Fruit fly (Drosophila melanogaster) whole organism, wandering third instar larva: ENCODE data around the gene eIF3d1.

ENCODE experiments used
- Abd-B ChIP-seq: fragments of >200 bp; optimal IDR thresholded peaks from 2 replicates; lab custom pipeline; 2017; ENCODE audit warnings: missing biosample characterization, missing genetic modification characterization
- CG32264 ChIP-seq: fragments of 200-800 bp; sonication (Bioruptor generic); optimal IDR thresholded peaks from 2 replicates; lab custom pipeline; 2016; ENCODE audit warnings: missing biosample characterization, missing genetic modification characterization
- CG9705 ChIP-seq: fragments of 200-800 bp; sonication (Bioruptor generic); optimal IDR thresholded peaks from 2 replicates; lab custom pipeline; 2018; ENCODE audit warnings: missing biosample characterization, mild to moderate bottlenecking, missing genetic modification characterization
- Dfd ChIP-seq: fragments of >200 bp; optimal IDR thresholded peaks from 2 replicates; lab custom pipeline; 2017; ENCODE audit warnings: missing biosample characterization, missing genetic modification characterization
- Dif ChIP-seq: fragments of 200-275, 200-300 bp; sonication (Bioruptor generic); optimal IDR thresholded peaks from 2 replicates; lab custom pipeline; 2018; ENCODE audit warnings: missing biosample characterization, missing genetic modification characterization; ENCODE audit not compliant: partially characterized antibody
- HLH106 ChIP-seq: fragments of 200-800 bp; optimal IDR thresholded peaks from 3 replicates; lab custom pipeline; 2019; ENCODE audit warnings: missing biosample characterization, mild to moderate bottlenecking, missing genetic modification characterization, moderate library complexity
- Hnf4 ChIP-seq: fragments of 200-800 bp; sonication (Bioruptor generic); optimal IDR thresholded peaks from 2 replicates; lab custom pipeline; 2016; ENCODE audit warnings: missing biosample characterization, mild to moderate bottlenecking, missing genetic modification characterization
- Hr78 ChIP-seq: fragments of >200 bp; optimal IDR thresholded peaks from 2 replicates; lab custom pipeline; 2017; ENCODE audit warnings: missing biosample characterization, missing genetic modification characterization
- Hr83 ChIP-seq: fragments of 200-300 bp; sonication (Bioruptor generic); optimal IDR thresholded peaks from 2 replicates; lab custom pipeline; 2016; ENCODE audit warnings: missing biosample characterization, mild to moderate bottlenecking, missing genetic modification characterization, moderate library complexity; ENCODE audit not compliant: poor library complexity, severe bottlenecking
- Jra ChIP-seq: sonication (Bioruptor generic); optimal IDR thresholded peaks from 2 replicates; lab custom pipeline; 2016; ENCODE audit warnings: missing biosample characterization, missing genetic modification characterization
- Mio ChIP-seq: sonication (Bioruptor generic); optimal IDR thresholded peaks from 2 replicates; lab custom pipeline; 2016; ENCODE audit warnings: missing biosample characterization, missing genetic modification characterization
- Myc ChIP-seq: fragments of >200 bp; optimal IDR thresholded peaks from 2 replicates; lab custom pipeline; 2017
- OdsH ChIP-seq: fragments of 200-800 bp; sonication (Bioruptor generic); optimal IDR thresholded peaks from 2 replicates; lab custom pipeline; 2016; ENCODE audit warnings: missing biosample characterization, mild to moderate bottlenecking, missing genetic modification characterization
- Rel ChIP-seq, 2 experiments: fragments of 200-800 bp; sonication (Bioruptor generic) in 1 of 2; optimal IDR thresholded peaks; 2 replicates in 1 of 2; 3 replicates in 1 of 2; lab custom pipeline; 2016 to 2019; ENCODE audit warnings: mild to moderate bottlenecking in 2 of 2, missing biosample characterization in 2 of 2, missing genetic modification characterization in 2 of 2, moderate library complexity in 1 of 2
- Sp1 ChIP-seq: fragments of 200-800 bp; sonication (Bioruptor generic); optimal IDR thresholded peaks from 3 replicates; lab custom pipeline; 2019; ENCODE audit warnings: missing biosample characterization, mild to moderate bottlenecking, missing genetic modification characterization, moderate library complexity
- Vsx2 ChIP-seq: fragments of 200-300, 225-300 bp; sonication (Bioruptor generic); optimal IDR thresholded peaks from 2 replicates; lab custom pipeline; 2018; ENCODE audit warnings: missing biosample characterization, missing genetic modification characterization; ENCODE audit not compliant: partially characterized antibody
- br ChIP-seq: fragments of 200-800 bp; sonication (Bioruptor generic); optimal IDR thresholded peaks from 2 replicates; lab custom pipeline; 2016; ENCODE audit warnings: missing biosample characterization, missing genetic modification characterization
- brk ChIP-seq: fragments of 200-800 bp; sonication (Bioruptor generic); optimal IDR thresholded peaks from 2 replicates; lab custom pipeline; 2016; ENCODE audit warnings: missing biosample characterization, mild to moderate bottlenecking, missing genetic modification characterization
- dl ChIP-seq, 2 experiments: fragments of 175-275, 200-275 bp in 1 of 2; fragments of 200-275 bp in 1 of 2; sonication (Bioruptor generic); optimal IDR thresholded peaks; lab custom pipeline; 2018; ENCODE audit warnings: mild to moderate bottlenecking in 2 of 2, missing biosample characterization in 2 of 2, missing genetic modification characterization in 2 of 2, moderate library complexity in 2 of 2; ENCODE audit not compliant: partially characterized antibody in 2 of 2, insufficient read depth in 1 of 2
- dmrt93B ChIP-seq: fragments of 200-800 bp; sonication (Bioruptor generic); optimal IDR thresholded peaks from 2 replicates; lab custom pipeline; 2018; ENCODE audit warnings: missing biosample characterization, mild to moderate bottlenecking, missing genetic modification characterization
- dsf ChIP-seq: sonication (Bioruptor generic); optimal IDR thresholded peaks from 2 replicates; lab custom pipeline; 2016; ENCODE audit warnings: missing biosample characterization, missing genetic modification characterization, borderline replicate concordance
- ey ChIP-seq: fragments of 200-800 bp; sonication (Bioruptor generic); optimal IDR thresholded peaks from 2 replicates; lab custom pipeline; 2016; ENCODE audit warnings: missing biosample characterization, missing genetic modification characterization
- foxo ChIP-seq, 2 experiments: fragments of 200-800 bp; sonication (Bioruptor generic); optimal IDR thresholded peaks; 2 replicates in 1 of 2; 3 replicates in 1 of 2; lab custom pipeline; 2016 to 2017; ENCODE audit warnings: missing biosample characterization in 2 of 2, missing genetic modification characterization in 2 of 2
- fru ChIP-seq: fragments of 200-800 bp; sonication (Bioruptor generic); optimal IDR thresholded peaks from 3 replicates; lab custom pipeline; 2016; ENCODE audit warnings: missing biosample characterization, mild to moderate bottlenecking, missing genetic modification characterization
- h ChIP-seq: fragments of 200-800 bp; sonication (Bioruptor generic); optimal IDR thresholded peaks from 3 replicates; lab custom pipeline; 2016; ENCODE audit warnings: missing biosample characterization, mild to moderate bottlenecking, missing genetic modification characterization
- jim ChIP-seq: fragments of 175-275, 200-325 bp; sonication (Bioruptor generic); optimal IDR thresholded peaks from 2 replicates; lab custom pipeline; 2016; ENCODE audit warnings: missing biosample characterization, mild to moderate bottlenecking, missing genetic modification characterization
- pan ChIP-seq: fragments of >200 bp; optimal IDR thresholded peaks from 2 replicates; lab custom pipeline; 2017
- psq ChIP-seq: fragments of 200-800 bp; sonication (Bioruptor generic); optimal IDR thresholded peaks from 3 replicates; lab custom pipeline; 2017; ENCODE audit warnings: missing biosample characterization, mild to moderate bottlenecking, missing genetic modification characterization, moderate library complexity
- rgr ChIP-seq: fragments of 200-800 bp; sonication (Bioruptor generic); optimal IDR thresholded peaks from 3 replicates; lab custom pipeline; 2016; ENCODE audit warnings: missing biosample characterization, mild to moderate bottlenecking, missing genetic modification characterization
- sage ChIP-seq: fragments of 200-800 bp; sonication (Bioruptor generic); optimal IDR thresholded peaks from 2 replicates; lab custom pipeline; 2016; ENCODE audit warnings: missing biosample characterization, mild to moderate bottlenecking, missing genetic modification characterization
- tai ChIP-seq: sonication (Bioruptor generic); optimal IDR thresholded peaks from 2 replicates; lab custom pipeline; 2016; ENCODE audit warnings: missing biosample characterization, missing genetic modification characterization
- woc ChIP-seq: sonication (Bioruptor generic); optimal IDR thresholded peaks from 2 replicates; lab custom pipeline; 2016; ENCODE audit warnings: missing biosample characterization, mild to moderate bottlenecking, missing genetic modification characterization

Gene eIF3d1

dm6 chr3R:23722680-23723372 lies 43.0 kb downstream of the eIF3d1 start, which contains the start of gene CG10365:
Gene CG10365 (plus strand): TSS chr3R:23723331.
- TF ChIP-seq Abd-B, result no peak
- peak; percentile 93 for TF ChIP-seq Sp1 (GFP tag; lab: Kevin White, UChicago)
- TF ChIP-seq ey, result peak; percentile 43
- TF ChIP-seq pan (lab: Kevin White, UChicago), result no peak
- peak; percentile 52 for TF ChIP-seq Hnf4 (GFP tag; lab: Kevin White, UChicago)
- TF ChIP-seq rgr, result peak; percentile 85
- peak; percentile 76 for TF ChIP-seq HLH106 (tag; lab: Kevin White, UChicago)
- no peak for TF ChIP-seq Dfd
- no peak for TF ChIP-seq CG32264 (GFP tag; lab: Kevin White, UChicago)
- peak; percentile 7 for TF ChIP-seq tai (GFP tag; lab: Kevin White, UChicago)
- peak; percentile 69 for TF ChIP-seq brk
- TF ChIP-seq Rel (GFP tag; optimal IDR thresholded peaks at IDR 0.05; lab: Kevin White, UChicago), result no peak
- TF ChIP-seq Rel (tag; optimal IDR thresholded peaks at IDR 0.05; lab: Kevin White, UChicago), result peak; percentile 2
- peak; percentile 21 for TF ChIP-seq CG9705 (GFP tag; lab: Kevin White, UChicago)
- peak; percentile 50 to 80 for TF ChIP-seq dl (GFP tag; optimal IDR thresholded peaks at IDR 0.05; lab: Kevin White, UChicago; ENCODE audit: insufficient read depth in 1 of 2, partially characterized antibody in 2 of 2)
- TF ChIP-seq Vsx2 (GFP tag; lab: Kevin White, UChicago), result peak; percentile 18
- TF ChIP-seq OdsH (GFP tag; lab: Kevin White, UChicago), result peak; percentile 91
- TF ChIP-seq Myc (lab: Kevin White, UChicago), result no peak
- peak; percentile 76 for TF ChIP-seq h (GFP tag; lab: Kevin White, UChicago)
- TF ChIP-seq fru (GFP tag; lab: Kevin White, UChicago), result peak; percentile 81
- TF ChIP-seq psq (GFP tag; lab: Kevin White, UChicago), result peak; percentile 85
- no peak for TF ChIP-seq dsf
- peak in 1 of 2 experiments; percentile 91 for TF ChIP-seq foxo (GFP tag; optimal IDR thresholded peaks at IDR 0.05; lab: Kevin White, UChicago)
- peak; percentile 53 for TF ChIP-seq woc (GFP tag; lab: Kevin White, UChicago)
- peak; percentile 35 for TF ChIP-seq dmrt93B (GFP tag; lab: Kevin White, UChicago)
- TF ChIP-seq Dif (GFP tag; lab: Kevin White, UChicago), result peak; percentile 88

- TF ChIP-seq OdsH (GFP tag; lab: Kevin White, UChicago) (no peak), Hr83 (peak; percentile 70), br (GFP tag; lab: Kevin White, UChicago) (peak; percentile 11), h (GFP tag; lab: Kevin White, UChicago) (peak; percentile 45), psq (GFP tag; lab: Kevin White, UChicago) (no peak), CG32264 (GFP tag; lab: Kevin White, UChicago) (no peak), foxo (GFP tag; optimal IDR thresholded peaks at IDR 0.05; lab: Kevin White, UChicago) (peak in 1 of 2 experiments; percentile 51), Hr78 (GFP tag; lab: Kevin White, UChicago) (no peak), Sp1 (GFP tag; lab: Kevin White, UChicago) (peak; percentile 2), Dif (GFP tag; lab: Kevin White, UChicago) (peak; percentile 74), rgr (peak; percentile 15), jim (GFP tag; lab: Kevin White, UChicago) (no peak), Jra (GFP tag; lab: Kevin White, UChicago) (peak; percentile 17), tai (GFP tag; lab: Kevin White, UChicago) (peak; percentile 51), fru (GFP tag; lab: Kevin White, UChicago) (peak; percentile 24), HLH106 (tag; lab: Kevin White, UChicago) (peak; percentile 10), Mio (no peak), sage (peak; percentile 34), dl (GFP tag; optimal IDR thresholded peaks at IDR 0.05; lab: Kevin White, UChicago; ENCODE audit: insufficient read depth in 1 of 2, partially characterized antibody in 2 of 2) (peak; percentile 22 to 38), Vsx2 (GFP tag; lab: Kevin White, UChicago) (no peak), Hnf4 (GFP tag; lab: Kevin White, UChicago) (no peak)
Observed at dm6 chr3R:23723381-23724034, 43.7 kb downstream of the eIF3d1 start.
